Worm (Caenorhabditis elegans) whole organism, L4/young adult: ENCODE measurements around the gene ttr-57.

ENCODE experiments used
- W03F9.2 ChIP-seq: fragments of 150-350 bp; optimal IDR thresholded peaks from 2 replicates; lab custom pipeline; 2014; ENCODE audit warnings: missing biosample characterization, missing genetic modification characterization
- dao-5 ChIP-seq: sonication (generic microtip); optimal IDR thresholded peaks from 2 replicates; lab custom pipeline; 2016; ENCODE audit warnings: missing genotype, missing genetic modification characterization, moderate library complexity, missing compliant biosample characterization
- him-1 ChIP-seq: sonication (generic microtip); optimal IDR thresholded peaks from 2 replicates; lab custom pipeline; 2016; ENCODE audit warnings: missing genotype, missing genetic modification reagents, missing genetic modification characterization, missing compliant biosample characterization

DNA sequence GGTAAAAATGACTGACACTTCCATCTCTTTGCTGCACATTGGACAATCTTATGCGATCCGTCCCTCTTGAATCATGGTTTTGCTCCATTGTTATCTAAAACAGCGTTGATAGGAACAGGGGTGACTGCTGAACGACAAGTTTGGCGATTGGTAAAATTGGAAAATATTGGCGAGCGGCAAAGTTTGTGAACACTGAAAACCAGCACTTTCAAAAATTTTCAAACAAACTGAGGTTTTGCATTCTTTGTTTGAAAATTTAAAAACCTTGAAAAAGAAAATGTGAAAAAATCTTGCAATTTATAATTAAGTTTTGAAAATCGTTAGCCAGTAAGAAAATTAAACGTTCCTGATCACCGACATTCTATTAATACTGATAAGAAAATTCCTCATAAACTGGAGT is 38.5 kb upstream of the ttr-57 start, which contains the start of gene F26F2.3:
- no peak for TF ChIP-seq W03F9.2
- TF ChIP-seq him-1 (tag; lab: Kevin White, UChicago) = no peak
- no peak for TF ChIP-seq dao-5 (tag; lab: Kevin White, UChicago)
